Worm (Caenorhabditis elegans): ENCODE measurements around the gene pgph-2.

The pgph-2 gene

DNA sequence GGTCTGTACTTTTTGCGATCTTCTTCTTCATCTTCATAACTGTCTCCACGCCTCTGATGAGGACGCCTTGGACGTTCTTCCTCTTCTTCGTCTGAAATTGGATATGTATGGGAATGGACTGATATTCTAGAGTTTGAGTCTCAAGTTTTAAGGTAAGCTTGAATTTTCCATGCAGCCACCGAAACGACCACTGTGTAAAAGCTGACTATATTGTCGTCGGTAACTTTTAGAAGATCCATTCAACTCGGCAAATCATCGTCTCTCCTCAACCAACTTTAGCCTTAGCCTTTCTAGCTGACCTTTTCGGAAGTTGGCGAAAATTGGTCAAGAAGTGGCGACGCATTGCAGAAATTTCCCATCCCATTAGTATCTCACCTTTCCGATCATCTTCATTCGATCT is 40.5 kb upstream of the pgph-2 start:
- no peak for TF ChIP-seq zag-1 (tag; optimal IDR thresholded peaks at IDR 0.05)
- TF ChIP-seq elt-3 (tag; optimal IDR thresholded peaks at IDR 0.05) = no peak

ce11 chrV:5726463-5726862 is 38.5 kb upstream of the pgph-2 start, which contains the start of gene K09H11.4:
K09H11.4 (minus strand) TSS chrV:5726563.
- TF ChIP-seq nhr-77 (tag; optimal IDR thresholded peaks at IDR 0.05) (no peak), aly-2 (tag; optimal IDR thresholded peaks at IDR 0.05) (no peak), ceh-9 (tag; optimal IDR thresholded peaks at IDR 0.05) (no peak), nhr-67 (tag; optimal IDR thresholded peaks at IDR 0.05) (no peak), pha-4 (tag; optimal IDR thresholded peaks at IDR 0.05) (no peak), lin-39 (tag; optimal IDR thresholded peaks at IDR 0.05) (no peak), skn-1 (tag; optimal IDR thresholded peaks at IDR 0.05) (no peak)

ce11 chrV:5730783-5731182 is 34.1 kb upstream of the pgph-2 start, which contains the start of gene K09H11.15:
K09H11.15 (minus strand) TSS chrV:5730883.
- TF ChIP-seq elt-2 (tag; optimal IDR thresholded peaks at IDR 0.05) = no peak
- TF ChIP-seq R02D3.7 (tag; optimal IDR thresholded peaks at IDR 0.05) = no peak

DNA sequence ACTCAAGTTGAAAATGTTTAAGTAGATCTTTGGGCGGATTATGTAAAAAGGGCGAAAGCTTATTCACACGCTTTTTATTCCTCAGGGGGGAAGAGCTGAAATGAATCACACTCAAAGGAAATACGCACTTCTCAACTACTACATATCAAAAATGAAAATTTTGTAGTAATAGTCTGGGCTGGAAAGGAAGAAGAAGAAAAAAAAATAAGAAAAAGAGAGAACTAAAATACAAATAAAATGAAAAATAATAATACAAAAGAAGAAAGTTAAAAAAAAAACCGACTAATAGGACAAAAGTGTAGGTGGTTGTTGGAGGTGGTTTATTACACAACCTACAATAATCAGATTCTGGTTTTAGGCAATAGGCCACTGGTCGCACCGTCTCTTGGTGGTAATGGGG is 28.9 kb upstream of the pgph-2 start, which contains the start of gene K09H11.6:
K09H11.6 (minus strand) TSS at position 101 of the 400 bp plus-strand sequence.
- TF ChIP-seq pha-4 (tag; optimal IDR thresholded peaks at IDR 0.05) (no peak), nfya-1 (tag; optimal IDR thresholded peaks at IDR 0.05; ENCODE audit: insufficient read depth) (peak; percentile 4)

ce11 chrV:5739438-5739837 is 25.5 kb upstream of the pgph-2 start:
- TF ChIP-seq R02D3.7 (tag; optimal IDR thresholded peaks at IDR 0.05) = no peak

- no peak for TF ChIP-seq zag-1 (tag; optimal IDR thresholded peaks at IDR 0.05)
Observed at ce11 chrV:5741237-5741636, 23.7 kb upstream of the pgph-2 start.

ce11 chrV:5746237-5746636 is 18.7 kb upstream of the pgph-2 start:
- TF ChIP-seq ama-1 (optimal IDR thresholded peaks at IDR 0.05) (no peak), nhr-77 (tag; optimal IDR thresholded peaks at IDR 0.05) (no peak), nfya-1 (tag; optimal IDR thresholded peaks at IDR 0.05; ENCODE audit: insufficient read depth) (no peak)

DNA sequence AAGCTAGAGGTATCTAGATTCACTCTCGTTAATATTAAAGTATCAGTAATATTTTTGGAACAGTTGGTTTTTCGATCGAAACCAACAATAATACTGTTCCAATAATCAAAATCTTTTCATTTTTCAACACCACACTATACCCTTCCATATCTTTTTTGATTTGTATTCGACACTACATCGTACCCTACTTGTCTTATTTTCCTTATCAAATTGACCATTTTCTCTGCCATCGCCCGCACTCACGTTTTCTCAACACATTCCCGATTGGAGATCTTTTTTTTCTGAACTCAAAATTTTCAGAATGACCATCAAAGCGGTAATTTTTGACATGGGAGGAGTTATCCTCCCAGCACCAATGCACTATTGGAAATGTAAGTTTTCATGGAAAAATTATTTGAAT is 17.4 kb upstream of the pgph-2 start, which contains the start of gene acds-10:
acds-10 (plus strand) TSS at position 301 of the 400 bp plus-strand sequence.
- TF ChIP-seq ceh-16 (tag; optimal IDR thresholded peaks at IDR 0.05) (no peak), nhr-25 (tag; optimal IDR thresholded peaks at IDR 0.05) (no peak), ztf-11 (tag; optimal IDR thresholded peaks at IDR 0.05) (no peak), jun-1 (tag; optimal IDR thresholded peaks at IDR 0.05) (no peak), aly-2 (tag; optimal IDR thresholded peaks at IDR 0.05) (no peak), elt-3 (tag; optimal IDR thresholded peaks at IDR 0.05) (no peak), sea-2 (GFP tag; optimal IDR thresholded peaks at IDR 0.05) (no peak), unc-62 (GFP tag; optimal IDR thresholded peaks at IDR 0.05) (no peak), elt-2 (tag; optimal IDR thresholded peaks at IDR 0.05) (peak; percentile 31), nhr-11 (tag; optimal IDR thresholded peaks at IDR 0.05) (no peak), lsy-12 (tag; optimal IDR thresholded peaks at IDR 0.05) (no peak), pqm-1 (tag; optimal IDR thresholded peaks at IDR 0.05) (peak; percentile 36), nhr-23 (tag; optimal IDR thresholded peaks at IDR 0.05) (no peak), ceh-28 (tag; optimal IDR thresholded peaks at IDR 0.05) (no peak), hmg-11 (tag; optimal IDR thresholded peaks at IDR 0.05) (no peak), elt-1 (tag; optimal IDR thresholded peaks at IDR 0.05) (no peak)

DNA sequence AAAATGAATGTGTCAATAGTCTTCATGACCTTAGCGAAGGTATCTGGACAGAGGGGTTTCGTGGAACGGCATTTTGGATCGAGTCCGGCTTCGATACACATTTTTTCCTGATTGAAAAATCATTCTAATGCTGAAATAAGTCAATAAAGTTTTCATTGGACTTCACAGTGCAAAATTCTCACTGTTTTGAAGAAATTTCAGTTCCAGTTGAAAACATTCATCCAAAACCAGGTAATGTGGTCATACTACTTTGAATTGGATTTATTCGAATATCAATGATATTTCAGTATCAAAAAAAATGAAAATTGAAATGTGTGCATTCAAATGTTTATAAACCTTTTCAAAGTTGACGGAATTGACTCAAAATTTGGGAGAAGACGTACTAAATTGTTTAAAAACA is 11.5 kb upstream of the pgph-2 start, which contains the start of gene pgph-1:
pgph-1 (minus strand) TSS at position 101 of the 400 bp plus-strand sequence.
- no peak for TF ChIP-seq ztf-11 (tag; optimal IDR thresholded peaks at IDR 0.05)
- no peak for TF ChIP-seq lsy-12 (tag; optimal IDR thresholded peaks at IDR 0.05)
- no peak for TF ChIP-seq eor-1 (tag; optimal IDR thresholded peaks at IDR 0.05)
- no peak for TF ChIP-seq pqm-1 (tag; optimal IDR thresholded peaks at IDR 0.05)
- no peak for TF ChIP-seq fkh-10 (GFP tag; optimal IDR thresholded peaks at IDR 0.05)
- TF ChIP-seq unc-62 (GFP tag; optimal IDR thresholded peaks at IDR 0.05) = no peak
- TF ChIP-seq pha-4 (tag; optimal IDR thresholded peaks at IDR 0.05) = no peak
- TF ChIP-seq nhr-237 (tag; optimal IDR thresholded peaks at IDR 0.05) = no peak
- TF ChIP-seq nfya-1 (tag; optimal IDR thresholded peaks at IDR 0.05; ENCODE audit: insufficient read depth) = no peak

Measured in whole organism, L3 larva.